Worm (Caenorhabditis elegans): ENCODE data around the gene F26D2.13.

F26D2.13 gene

DNA sequence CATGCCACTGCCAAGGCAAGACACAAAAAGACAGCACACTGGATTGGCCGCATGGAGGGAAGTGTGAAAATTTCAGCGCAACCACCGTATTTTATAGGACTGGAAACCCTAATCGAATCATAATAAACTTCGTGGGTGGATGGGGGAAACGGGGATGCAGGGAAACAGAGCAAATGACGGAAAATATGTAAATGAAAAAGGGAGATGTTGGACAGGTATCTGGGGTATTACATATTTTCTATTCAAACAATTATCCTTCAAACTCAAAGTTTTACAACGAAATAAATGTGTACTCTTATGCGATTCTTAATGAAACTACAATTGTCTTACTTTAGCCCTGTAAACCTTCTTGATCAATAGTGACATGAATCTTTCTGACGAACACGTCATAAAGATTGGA lies 15.6 kb downstream of the F26D2.13 start, which contains the start of gene F26D2.16:
Gene F26D2.16 (minus strand): TSS at position 101 of the 400 bp plus-strand sequence.
- TF ChIP-seq skn-1 (tag; optimal IDR thresholded peaks at IDR 0.05) = no peak
- no peak for TF ChIP-seq ces-1 (GFP tag; optimal IDR thresholded peaks at IDR 0.05)
- TF ChIP-seq xbp-1 (tag; optimal IDR thresholded peaks at IDR 0.05) = no peak
- no peak for TF ChIP-seq ztf-11 (tag; optimal IDR thresholded peaks at IDR 0.05)
- TF ChIP-seq lsy-2 (tag; optimal IDR thresholded peaks at IDR 0.05) = no peak
- TF ChIP-seq tlp-1 (tag; optimal IDR thresholded peaks at IDR 0.05) = no peak
- no peak for TF ChIP-seq nhr-28 (tag; optimal IDR thresholded peaks at IDR 0.05)
- TF ChIP-seq pax-3 (tag; optimal IDR thresholded peaks at IDR 0.05) = no peak
- TF ChIP-seq sox-4 (tag; optimal IDR thresholded peaks at IDR 0.05) = no peak
- TF ChIP-seq nhr-77 (tag; optimal IDR thresholded peaks at IDR 0.05) = no peak
- TF ChIP-seq F16B12.6 (tag; optimal IDR thresholded peaks at IDR 0.05) = no peak
- TF ChIP-seq mep-1 (tag; optimal IDR thresholded peaks at IDR 0.05) = no peak
- TF ChIP-seq dsc-1 (tag; optimal IDR thresholded peaks at IDR 0.05) = no peak
- TF ChIP-seq irx-1 (tag; optimal IDR thresholded peaks at IDR 0.05) = no peak
- no peak for TF ChIP-seq fkh-10 (GFP tag; optimal IDR thresholded peaks at IDR 0.05)
- TF ChIP-seq fkh-4 (tag; optimal IDR thresholded peaks at IDR 0.05; ENCODE audit: borderline replicate concordance) = no peak
- no peak for TF ChIP-seq egl-27 (tag; optimal IDR thresholded peaks at IDR 0.05)

DNA sequence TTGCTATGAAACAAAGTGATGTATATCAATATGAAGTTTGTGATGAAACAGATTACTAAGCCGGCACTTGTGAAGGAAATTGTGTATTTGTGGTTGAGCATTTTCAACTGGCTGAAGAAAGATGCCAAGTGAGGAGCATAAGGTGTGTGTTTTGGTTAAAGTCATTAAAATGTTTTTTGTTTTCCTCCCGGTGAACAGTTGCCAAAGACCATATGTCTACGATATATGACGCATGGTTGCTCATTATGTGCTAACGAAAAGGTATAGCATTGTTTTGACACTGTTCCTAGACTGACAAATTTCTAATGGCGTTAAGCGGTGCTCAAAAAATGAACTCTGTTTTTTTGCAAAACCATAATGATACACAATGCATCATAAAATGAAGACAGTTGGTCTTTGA lies 18.4 kb downstream of the F26D2.13 start, which contains the start of gene str-55:
Gene str-55 (minus strand): TSS at position 101 of the 400 bp plus-strand sequence.
- TF ChIP-seq nhr-28 (tag; optimal IDR thresholded peaks at IDR 0.05) (no peak), grh-1 (GFP tag; IDR thresholded peaks at IDR 0.05) (no peak), fkh-4 (tag; optimal IDR thresholded peaks at IDR 0.05; ENCODE audit: borderline replicate concordance) (no peak), fkh-8 (tag; optimal IDR thresholded peaks at IDR 0.05) (no peak), nhr-12 (tag; optimal IDR thresholded peaks at IDR 0.05) (no peak), F16B12.6 (tag; optimal IDR thresholded peaks at IDR 0.05) (no peak), nhr-90 (tag; optimal IDR thresholded peaks at IDR 0.05; ENCODE audit: poor library complexity) (no peak), lin-39 (tag; optimal IDR thresholded peaks at IDR 0.05) (no peak), elt-2 (tag; optimal IDR thresholded peaks at IDR 0.05) (no peak), aly-2 (tag; optimal IDR thresholded peaks at IDR 0.05) (no peak), snpc-4 (tag; optimal IDR thresholded peaks at IDR 0.05) (no peak)

DNA sequence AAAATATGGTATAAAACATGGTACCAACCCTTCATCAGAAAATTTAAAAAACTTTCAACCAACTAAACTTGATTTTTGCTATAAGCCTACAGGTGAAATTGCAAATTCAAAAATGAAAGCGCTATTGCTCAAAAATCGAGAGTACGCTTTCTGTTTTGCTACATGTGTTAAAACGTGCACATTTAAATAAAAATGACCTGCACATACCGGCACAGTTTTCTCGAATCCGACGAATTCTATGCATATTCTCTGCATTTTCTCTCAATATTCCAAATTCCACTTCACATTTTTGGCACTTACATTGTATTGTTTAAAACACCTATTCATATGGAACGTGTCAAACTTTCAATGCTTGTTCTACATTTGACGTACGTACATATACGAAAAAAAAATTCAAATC lies 24.9 kb downstream of the F26D2.13 start, which contains the start of gene srh-145:
Gene srh-145 (plus strand): TSS at position 193 of the 400 bp plus-strand sequence.
- TF ChIP-seq blmp-1 (tag; optimal IDR thresholded peaks at IDR 0.05) (no peak), nhr-84 (tag; optimal IDR thresholded peaks at IDR 0.05) (no peak), hlh-17 (GFP tag; optimal IDR thresholded peaks at IDR 0.05; ENCODE audit: borderline replicate concordance) (no peak), nhr-90 (tag; optimal IDR thresholded peaks at IDR 0.05; ENCODE audit: poor library complexity) (no peak), ztf-4 (tag; optimal IDR thresholded peaks at IDR 0.05) (no peak), mdl-1 (tag; optimal IDR thresholded peaks at IDR 0.05) (no peak), fkh-10 (GFP tag; optimal IDR thresholded peaks at IDR 0.05) (no peak), lin-13 (GFP tag; optimal IDR thresholded peaks at IDR 0.05) (no peak), rnt-1 (tag; optimal IDR thresholded peaks at IDR 0.05) (no peak), nhr-11 (tag; optimal IDR thresholded peaks at IDR 0.05) (no peak), ama-1 (optimal IDR thresholded peaks at IDR 0.05) (no peak), nhr-237 (tag; optimal IDR thresholded peaks at IDR 0.05) (no peak), xbp-1 (tag; optimal IDR thresholded peaks at IDR 0.05) (no peak), ztf-11 (tag; optimal IDR thresholded peaks at IDR 0.05) (no peak), grh-1 (GFP tag; IDR thresholded peaks at IDR 0.05) (no peak), nhr-28 (tag; optimal IDR thresholded peaks at IDR 0.05) (no peak), isw-1 (GFP tag; IDR thresholded peaks at IDR 0.05) (no peak), efl-3 (GFP tag; optimal IDR thresholded peaks at IDR 0.05) (no peak), sptf-1 (tag; optimal IDR thresholded peaks at IDR 0.05) (no peak)

DNA sequence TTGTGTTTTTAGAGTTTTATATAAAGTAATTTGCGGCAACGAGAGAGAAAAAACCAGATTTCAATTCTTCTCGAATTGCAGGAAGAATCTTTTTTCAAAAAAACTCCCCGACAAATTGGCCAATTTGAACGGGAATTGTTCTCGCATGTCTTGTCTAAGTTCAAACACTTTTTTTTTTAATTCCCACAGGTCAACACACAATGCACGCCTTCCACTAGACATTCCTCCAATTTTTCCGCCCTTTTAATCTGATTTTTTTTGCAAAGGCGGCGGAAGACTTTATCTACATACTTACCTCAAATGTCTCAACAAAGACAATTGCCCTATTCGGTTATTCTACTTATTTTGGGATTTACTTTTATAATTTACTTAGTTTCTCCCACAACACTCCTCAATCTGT lies 27.7 kb downstream of the F26D2.13 start, which contains the start of gene F26D2.3:
Gene F26D2.3 (plus strand): TSS at position 301 of the 400 bp plus-strand sequence.
- TF ChIP-seq mef-2 (tag; optimal IDR thresholded peaks at IDR 0.05) (no peak), ceh-88 (GFP tag; IDR thresholded peaks at IDR 0.05) (no peak), nhr-11 (tag; optimal IDR thresholded peaks at IDR 0.05) (no peak), blmp-1 (tag; optimal IDR thresholded peaks at IDR 0.05) (no peak), C04F5.9 (tag; optimal IDR thresholded peaks at IDR 0.05) (no peak), tlp-1 (tag; optimal IDR thresholded peaks at IDR 0.05) (no peak), aha-1 (tag; optimal IDR thresholded peaks at IDR 0.05) (no peak), lir-3 (tag; optimal IDR thresholded peaks at IDR 0.05; ENCODE audit: poor library complexity) (no peak), isw-1 (GFP tag; IDR thresholded peaks at IDR 0.05) (no peak)
